Fruit fly (Drosophila melanogaster) whole organism, embryonic: ENCODE data around the gene NitFhit.

Experiments used
- Bgb ChIP-seq: fragments of 200-800 bp; sonication (Bioruptor generic); IDR thresholded peaks from 2 replicates; pipeline ENCODE4 v1.3.6; 2022; ENCODE audit warnings: missing biosample characterization, missing genetic modification characterization; ENCODE audit not compliant: partially characterized antibody
- CG10147 ChIP-seq: fragments of 200-800 bp; sonication (Bioruptor generic); optimal IDR thresholded peaks from 2 replicates; lab custom pipeline; 2019; ENCODE audit warnings: missing biosample characterization, mild to moderate bottlenecking, missing genetic modification characterization, moderate library complexity
- CG10267 ChIP-seq: fragments of 200-800 bp; sonication (Bioruptor generic); optimal IDR thresholded peaks from 2 replicates; lab custom pipeline; 2018; ENCODE audit warnings: missing biosample characterization, mild to moderate bottlenecking, missing genetic modification characterization, moderate library complexity
- CG11398 ChIP-seq: fragments of 200-800 bp; sonication (Bioruptor generic); optimal IDR thresholded peaks from 2 replicates; lab custom pipeline; 2016; ENCODE audit warnings: missing biosample characterization, missing genetic modification characterization
- CG12769 ChIP-seq: fragments of 200-800 bp; sonication (Bioruptor generic); optimal IDR thresholded peaks from 2 replicates; lab custom pipeline; 2019; ENCODE audit warnings: missing biosample characterization, mild to moderate bottlenecking, missing genetic modification characterization, moderate library complexity
- CG13287 ChIP-seq: fragments of 200-800 bp; sonication (Bioruptor generic); IDR thresholded peaks from 2 replicates; pipeline ENCODE4 v1.3.6; 2022; ENCODE audit warnings: missing biosample characterization, missing genetic modification characterization; ENCODE audit not compliant: partially characterized antibody
- CG15696 ChIP-seq: fragments of 200-800 bp; sonication (Bioruptor generic); optimal IDR thresholded peaks from 2 replicates; lab custom pipeline; 2019; ENCODE audit warnings: missing biosample characterization, mild to moderate bottlenecking, missing genetic modification characterization, moderate library complexity
- CG18262 ChIP-seq: fragments of 200-800 bp; optimal IDR thresholded peaks from 3 replicates; lab custom pipeline; 2019; ENCODE audit warnings: missing biosample characterization, mild to moderate bottlenecking, missing genetic modification characterization, moderate library complexity
- CG3995 ChIP-seq: fragments of 200-800 bp; sonication (Bioruptor generic); optimal IDR thresholded peaks from 3 replicates; lab custom pipeline; 2016; ENCODE audit warnings: missing biosample characterization, missing genetic modification characterization
- CG6689 ChIP-seq: fragments of 200-800 bp; sonication (Bioruptor generic); IDR thresholded peaks from 2 replicates; pipeline ENCODE4 v1.3.6; 2022; ENCODE audit warnings: missing biosample characterization, missing genetic modification characterization
- CG7556 ChIP-seq: fragments of 200-800 bp; sonication (Bioruptor generic); optimal IDR thresholded peaks from 2 replicates; lab custom pipeline; 2017; ENCODE audit warnings: missing biosample characterization, mild to moderate bottlenecking, missing genetic modification characterization
- CG7987 ChIP-seq: fragments of 200-800 bp; sonication (Bioruptor generic); optimal IDR thresholded peaks from 2 replicates; lab custom pipeline; 2018; ENCODE audit warnings: missing biosample characterization, mild to moderate bottlenecking, missing genetic modification characterization, moderate library complexity
- CG8089 ChIP-seq: fragments of 200-800 bp; sonication (Bioruptor generic); optimal IDR thresholded peaks from 3 replicates; lab custom pipeline; 2016; ENCODE audit warnings: missing biosample characterization, missing genetic modification characterization
- CG9437 ChIP-seq: fragments of 200-800 bp; sonication (Bioruptor generic); optimal IDR thresholded peaks from 2 replicates; lab custom pipeline; 2018; ENCODE audit warnings: missing biosample characterization, mild to moderate bottlenecking, missing genetic modification characterization
- CoRest ChIP-seq: fragments of 200-800 bp; sonication (Bioruptor generic); optimal IDR thresholded peaks from 3 replicates; lab custom pipeline; 2018; ENCODE audit warnings: missing biosample characterization, mild to moderate bottlenecking, missing genetic modification characterization, moderate library complexity
- Dref ChIP-seq: fragments of 200-800 bp; sonication (Bioruptor generic); IDR thresholded peaks from 2 replicates; pipeline ENCODE4 v1.3.6; 2022; ENCODE audit warnings: missing biosample characterization, missing genetic modification characterization
- Fer1 ChIP-seq: fragments of 200-800 bp; sonication (Bioruptor generic); optimal IDR thresholded peaks from 2 replicates; lab custom pipeline; 2017; ENCODE audit warnings: missing biosample characterization, mild to moderate bottlenecking, missing genetic modification characterization
- Gsc ChIP-seq: fragments of 200-800 bp; sonication (Bioruptor generic); IDR thresholded peaks from 2 replicates; pipeline ENCODE4 v1.3.6; 2022; ENCODE audit warnings: missing biosample characterization, missing genetic modification characterization
- HLH4C ChIP-seq: fragments of 200-800 bp; sonication (Bioruptor generic); IDR thresholded peaks from 3 replicates; pipeline ENCODE4 v1.3.6; 2022; ENCODE audit warnings: missing biosample characterization, missing genetic modification characterization; ENCODE audit not compliant: partially characterized antibody
- MTF-1 ChIP-seq: fragments of 200-800 bp; sonication (Bioruptor generic); optimal IDR thresholded peaks from 2 replicates; lab custom pipeline; 2018; ENCODE audit warnings: missing biosample characterization, mild to moderate bottlenecking, missing genetic modification characterization, borderline replicate concordance
- Pdp1 ChIP-seq, 2 experiments: fragments of 200-800 bp; sonication (Bioruptor generic); optimal IDR thresholded peaks; 3 replicates each; lab custom pipeline; 2016; ENCODE audit warnings: missing biosample characterization in 2 of 2, missing genetic modification characterization in 2 of 2, mild to moderate bottlenecking in 1 of 2, moderate library complexity in 1 of 2
- aop ChIP-seq: fragments of 200-800 bp; sonication (Bioruptor generic); IDR thresholded peaks from 2 replicates; pipeline ENCODE4 v1.3.6; 2022; ENCODE audit warnings: missing biosample characterization, missing genetic modification characterization
- ase ChIP-seq: fragments of 200-800 bp; sonication (Bioruptor generic); IDR thresholded peaks from 3 replicates; pipeline ENCODE4 v1.3.6; 2022; ENCODE audit warnings: missing biosample characterization, missing genetic modification characterization
- bbx ChIP-seq: fragments of 200-800 bp; sonication (Bioruptor generic); IDR thresholded peaks from 2 replicates; pipeline ENCODE4 v1.3.6; 2022; ENCODE audit warnings: missing biosample characterization, missing genetic modification characterization; ENCODE audit not compliant: partially characterized antibody
- chm ChIP-seq: fragments of 200-800 bp; sonication (Bioruptor generic); IDR thresholded peaks from 2 replicates; pipeline ENCODE4 v1.3.6; 2022; ENCODE audit warnings: missing biosample characterization, missing genetic modification characterization
- dati ChIP-seq: fragments of 200-800 bp; sonication (Bioruptor generic); IDR thresholded peaks from 2 replicates; pipeline ENCODE4 v1.3.6; 2022; ENCODE audit warnings: missing biosample characterization, missing genetic modification characterization
- dm ChIP-seq: fragments of 200-800 bp; sonication (Bioruptor generic); optimal IDR thresholded peaks from 3 replicates; lab custom pipeline; 2016; ENCODE audit warnings: missing biosample characterization, missing genetic modification characterization
- gce ChIP-seq: fragments of 200-800 bp; sonication (Bioruptor generic); IDR thresholded peaks from 3 replicates; pipeline ENCODE4 v1.3.6; 2022; ENCODE audit warnings: missing biosample characterization, missing genetic modification characterization
- gcm ChIP-seq: fragments of 200-800 bp; sonication (Bioruptor generic); optimal IDR thresholded peaks from 2 replicates; lab custom pipeline; 2019; ENCODE audit warnings: missing biosample characterization, mild to moderate bottlenecking, missing genetic modification characterization, moderate library complexity
- gt ChIP-seq: fragments of 200-800 bp; sonication (Bioruptor generic); IDR thresholded peaks from 2 replicates; pipeline ENCODE4 v1.3.6; 2022; ENCODE audit warnings: missing biosample characterization, missing genetic modification characterization
- hkb ChIP-seq, 2 experiments: fragments of 200-800 bp in 1 of 2; fragments of >200 bp in 1 of 2; sonication (Bioruptor generic) in 1 of 2; IDR thresholded peaks in 1 of 2; optimal IDR thresholded peaks in 1 of 2; 2 replicates each; pipeline versions ENCODE4 v1.3.6 to Lab custom; 2017 to 2022; ENCODE audit warnings: missing biosample characterization in 1 of 2, missing genetic modification characterization in 1 of 2
- jigr1 ChIP-seq: fragments of 200-800 bp; sonication (Bioruptor generic); IDR thresholded peaks from 3 replicates; pipeline ENCODE4 v1.3.6; 2022; ENCODE audit warnings: missing biosample characterization, missing genetic modification characterization
- kah ChIP-seq: fragments of 200-800 bp; sonication (Bioruptor generic); optimal IDR thresholded peaks from 2 replicates; lab custom pipeline; 2018; ENCODE audit warnings: missing biosample characterization, mild to moderate bottlenecking, missing genetic modification characterization
- knrl ChIP-seq: fragments of 200-800 bp; sonication (Bioruptor generic); IDR thresholded peaks from 3 replicates; pipeline ENCODE4 v1.3.6; 2022; ENCODE audit warnings: missing biosample characterization, missing genetic modification characterization; ENCODE audit not compliant: partially characterized antibody
- lov ChIP-seq, 2 experiments: fragments of 200-800 bp in 1 of 2; fragments of >200 bp in 1 of 2; sonication (Bioruptor generic) in 1 of 2; IDR thresholded peaks in 1 of 2; optimal IDR thresholded peaks in 1 of 2; 2 replicates in 1 of 2; 3 replicates in 1 of 2; pipeline versions ENCODE4 v1.3.6 to Lab custom; 2017 to 2022; ENCODE audit warnings: missing biosample characterization in 1 of 2, missing genetic modification characterization in 1 of 2
- mam ChIP-seq: fragments of 200-800 bp; sonication (Bioruptor generic); optimal IDR thresholded peaks from 3 replicates; lab custom pipeline; 2016; ENCODE audit warnings: missing biosample characterization, missing genetic modification characterization
- mirr ChIP-seq: fragments of 200-800 bp; sonication (Bioruptor generic); optimal IDR thresholded peaks from 3 replicates; lab custom pipeline; 2018; ENCODE audit warnings: missing biosample characterization, mild to moderate bottlenecking, missing genetic modification characterization
- nau ChIP-seq: fragments of 200-800 bp; sonication (Bioruptor generic); optimal IDR thresholded peaks from 3 replicates; lab custom pipeline; 2017; ENCODE audit warnings: missing biosample characterization, mild to moderate bottlenecking, missing genetic modification characterization, missing genetic modification reagents
- nom ChIP-seq: fragments of 200-800 bp; sonication (Bioruptor generic); optimal IDR thresholded peaks from 2 replicates; lab custom pipeline; 2017; ENCODE audit warnings: missing biosample characterization, missing genetic modification characterization, mild to moderate bottlenecking, moderate library complexity, missing genetic modification reagents
- org-1 ChIP-seq: fragments of 200-800 bp; sonication (Bioruptor generic); optimal IDR thresholded peaks from 2 replicates; lab custom pipeline; 2017; ENCODE audit warnings: missing biosample characterization, missing genetic modification characterization
- pum ChIP-seq: fragments of 200-800 bp; sonication (Bioruptor generic); optimal IDR thresholded peaks from 2 replicates; lab custom pipeline; 2016; ENCODE audit warnings: missing biosample characterization, missing genetic modification characterization
- ranshi ChIP-seq: fragments of 200-800 bp; sonication (Bioruptor generic); IDR thresholded peaks from 2 replicates; pipeline ENCODE4 v1.3.6; 2022; ENCODE audit warnings: missing biosample characterization, missing genetic modification characterization
- run ChIP-seq: fragments of 200-800 bp; sonication (Bioruptor generic); optimal IDR thresholded peaks from 3 replicates; lab custom pipeline; 2018; ENCODE audit warnings: missing biosample characterization, mild to moderate bottlenecking, missing genetic modification characterization
- slp2 ChIP-seq: fragments of 200-800 bp; sonication (Bioruptor generic); optimal IDR thresholded peaks from 2 replicates; lab custom pipeline; 2016; ENCODE audit warnings: missing biosample characterization, missing genetic modification characterization
- tap ChIP-seq: fragments of 200-800 bp; optimal IDR thresholded peaks from 3 replicates; lab custom pipeline; 2019; ENCODE audit warnings: missing biosample characterization, mild to moderate bottlenecking, missing genetic modification characterization, moderate library complexity
- tna ChIP-seq: fragments of 200-800 bp; sonication (Bioruptor generic); IDR thresholded peaks from 2 replicates; pipeline ENCODE4 v1.3.6; 2022; ENCODE audit warnings: missing biosample characterization, missing genetic modification characterization; ENCODE audit not compliant: partially characterized antibody
- tx ChIP-seq: fragments of 200-800 bp; sonication (Bioruptor generic); optimal IDR thresholded peaks from 2 replicates; lab custom pipeline; 2016; ENCODE audit warnings: missing biosample characterization, missing genetic modification characterization
- vnd ChIP-seq: fragments of 200-800 bp; sonication (Bioruptor generic); IDR thresholded peaks from 3 replicates; pipeline ENCODE4 v1.3.6; 2022; ENCODE audit warnings: missing biosample characterization, missing genetic modification characterization; ENCODE audit not compliant: partially characterized antibody

The NitFhit gene

dm6 chr3L:160446-161094 is 43.0 kb upstream of the NitFhit start (continued):
- TF ChIP-seq MTF-1 (GFP tag; lab: Kevin White, UChicago) (no peak), gcm (GFP tag; lab: Kevin White, UChicago) (peak; percentile 37), nau (GFP tag; lab: Kevin White, UChicago) (no peak), lov (optimal IDR thresholded peaks at IDR 0.05; lab: Kevin White, UChicago) (no peak), lov (GFP tag; IDR thresholded peaks at IDR 0.05; lab: Robert Waterston, UW) (no peak), dati (no peak), run (peak; percentile 72), hkb (optimal IDR thresholded peaks at IDR 0.05; lab: Kevin White, UChicago) (no peak), hkb (GFP tag; IDR thresholded peaks at IDR 0.05; lab: Robert Waterston, UW) (peak; percentile 40; the same call in 1 of the 2 replicates), Fer1 (GFP tag; lab: Kevin White, UChicago) (peak; percentile 22), slp2 (no peak), ranshi (GFP tag; lab: Robert Waterston, UW) (no peak), Dref (no peak), ase (GFP tag; lab: Robert Waterston, UW) (no peak), CoRest (tag; lab: Kevin White, UChicago) (no peak), org-1 (GFP tag; lab: Kevin White, UChicago) (no peak), CG7987 (GFP tag; lab: Kevin White, UChicago) (peak; percentile 14), CG15696 (tag; lab: Kevin White, UChicago) (no peak), tx (no peak), gce (no peak), jigr1 (GFP tag; lab: Robert Waterston, UW) (no peak), CG13287 (GFP tag; lab: Robert Waterston, UW) (peak; percentile 44; the same call in 1 of the 2 replicates), CG8089 (GFP tag; lab: Kevin White, UChicago) (no peak), CG9437 (no peak), knrl (GFP tag; lab: Robert Waterston, UW) (no peak), gt (GFP tag; lab: Robert Waterston, UW) (no peak), CG7556 (GFP tag; lab: Kevin White, UChicago) (no peak), CG10267 (tag; lab: Kevin White, UChicago) (no peak), Gsc (GFP tag; lab: Robert Waterston, UW) (no peak), CG11398 (GFP tag; lab: Kevin White, UChicago) (no peak), mirr (GFP tag; lab: Kevin White, UChicago) (peak; percentile 72), bbx (GFP tag; lab: Robert Waterston, UW) (peak; percentile 59; the same call in 1 of the 2 replicates), CG6689 (GFP tag; lab: Robert Waterston, UW) (no peak), tna (GFP tag; lab: Robert Waterston, UW) (no peak), CG10147 (GFP tag; lab: Kevin White, UChicago) (peak; percentile 14), vnd (GFP tag; lab: Robert Waterston, UW) (no peak), dm (GFP tag; lab: Kevin White, UChicago) (no peak), CG18262 (tag; lab: Kevin White, UChicago) (no peak), nom (GFP tag; lab: Kevin White, UChicago) (peak; percentile 17), CG3995 (GFP tag; lab: Kevin White, UChicago) (no peak), pum (GFP tag; lab: Kevin White, UChicago) (no peak), kah (no peak), HLH4C (GFP tag; lab: Robert Waterston, UW) (no peak), aop (GFP tag; lab: Robert Waterston, UW) (no peak), tap (tag; lab: Kevin White, UChicago) (peak; percentile 12), mam (GFP tag; lab: Kevin White, UChicago) (no peak), CG12769 (peak; percentile 79), chm (GFP tag; lab: Robert Waterston, UW) (peak; percentile 67), Pdp1 (GFP tag; optimal IDR thresholded peaks at IDR 0.05; lab: Kevin White, UChicago) (no peak), Bgb (GFP tag; lab: Robert Waterston, UW) (peak; percentile 66)
